Fruit fly (Drosophila melanogaster) S2 (cell line): ENCODE results near the gene HP1D3csd.

ENCODE experiments used
- CG8478 ChIP-seq: fragments of >200 bp; optimal IDR thresholded peaks from 2 replicates; lab custom pipeline; 2018
- CTCF ChIP-seq, 2 experiments: fragments of >200 bp; optimal IDR thresholded peaks; 2 replicates each; lab custom pipeline; 2018

DNA sequence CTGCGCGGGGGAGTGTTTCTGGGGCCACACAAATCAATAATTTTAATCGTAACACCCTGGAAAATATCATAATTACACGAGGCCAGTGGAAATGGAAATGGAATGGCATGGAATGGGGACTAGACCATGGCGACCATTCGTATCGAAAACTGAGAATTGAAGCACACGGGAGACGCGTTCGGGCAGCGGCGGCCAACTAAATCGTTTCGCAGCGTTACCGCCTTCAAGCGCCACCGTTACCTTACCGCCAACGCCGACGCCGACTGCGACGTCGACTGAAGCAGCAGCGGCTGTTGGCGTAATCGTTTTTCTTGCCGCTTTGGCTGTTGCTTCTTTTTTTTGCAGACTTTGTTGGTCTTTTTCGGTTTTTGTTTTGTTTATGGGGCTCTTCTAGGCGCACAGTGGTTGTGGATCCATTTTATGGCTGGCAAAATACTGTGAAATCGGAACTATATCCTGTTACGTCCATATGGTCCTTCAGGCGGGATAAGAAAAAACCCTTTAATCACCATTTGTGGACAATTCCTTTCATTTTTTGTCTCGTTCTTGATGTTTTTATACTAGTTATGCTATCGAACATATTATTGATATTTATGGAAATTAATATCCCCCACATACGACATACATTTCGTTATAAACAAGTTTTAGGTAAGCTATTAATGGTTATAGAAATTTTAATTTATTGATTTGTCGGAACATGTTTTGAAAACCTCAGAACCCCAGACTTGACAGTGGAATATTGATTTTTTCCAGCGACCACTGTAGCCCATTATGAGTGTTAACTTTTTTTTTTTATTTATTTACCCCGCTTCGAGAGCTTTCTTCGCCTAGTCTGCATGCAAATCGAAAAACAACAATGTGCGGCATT is 24.6 kb upstream of the HP1D3csd start:
- TF ChIP-seq CTCF (optimal IDR thresholded peaks at IDR 0.05; lab: Kevin White, UChicago) (no peak), CG8478 (lab: Kevin White, UChicago) (peak; percentile 36)
